Fruit fly (Drosophila melanogaster): ENCODE measurements around the gene CG11034.

CG11034 gene

DNA sequence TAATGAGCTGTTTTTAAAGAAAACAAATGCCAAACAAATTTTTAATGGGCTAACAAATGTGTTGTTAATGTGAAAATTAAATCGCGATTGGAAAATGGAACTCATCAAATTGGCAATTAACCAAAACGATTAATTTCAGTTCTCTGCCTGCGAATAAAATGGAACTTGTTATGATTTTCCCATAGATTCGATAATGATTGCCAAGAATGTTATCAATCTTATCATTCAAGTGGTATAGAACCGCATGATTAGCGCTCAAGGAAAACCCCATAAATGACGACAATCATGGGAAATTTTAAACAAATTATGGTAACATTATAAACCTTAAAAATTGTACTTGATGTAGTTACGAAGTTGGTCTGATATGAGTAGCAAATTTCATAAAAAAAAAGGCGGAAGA is 6.6 kb upstream of the CG11034 start:
- TF ChIP-seq Eip75B (GFP tag; optimal IDR thresholded peaks at IDR 0.05) (no peak), CG15336 (GFP tag; IDR thresholded peaks at IDR 0.05) (no peak), CG6792 (GFP tag; optimal IDR thresholded peaks at IDR 0.05) (no peak), Smox (GFP tag; optimal IDR thresholded peaks at IDR 0.05) (no peak), Ets21C (GFP tag; optimal IDR thresholded peaks at IDR 0.05) (no peak), CG32006 (GFP tag; optimal IDR thresholded peaks at IDR 0.05) (no peak), CG8119 (GFP tag; IDR thresholded peaks at IDR 0.05) (no peak), CG8319 (GFP tag; optimal IDR thresholded peaks at IDR 0.05) (no peak), Sox14 (GFP tag; optimal IDR thresholded peaks at IDR 0.05) (no peak), Eip78C (GFP tag) (no peak), CG16779 (tag; optimal IDR thresholded peaks at IDR 0.05) (no peak), Hr38 (GFP tag; optimal IDR thresholded peaks at IDR 0.05) (no peak), Hr4 (GFP tag; optimal IDR thresholded peaks at IDR 0.05) (no peak), CG34406 (GFP tag; optimal IDR thresholded peaks at IDR 0.05) (no peak), vri (GFP tag; optimal IDR thresholded peaks at IDR 0.05) (no peak), CG9139 (GFP tag; optimal IDR thresholded peaks at IDR 0.05) (no peak), esn (GFP tag; optimal IDR thresholded peaks at IDR 0.05) (no peak), net (GFP tag; optimal IDR thresholded peaks at IDR 0.05) (no peak), Gug (GFP tag; IDR thresholded peaks at IDR 0.05) (no peak)

DNA sequence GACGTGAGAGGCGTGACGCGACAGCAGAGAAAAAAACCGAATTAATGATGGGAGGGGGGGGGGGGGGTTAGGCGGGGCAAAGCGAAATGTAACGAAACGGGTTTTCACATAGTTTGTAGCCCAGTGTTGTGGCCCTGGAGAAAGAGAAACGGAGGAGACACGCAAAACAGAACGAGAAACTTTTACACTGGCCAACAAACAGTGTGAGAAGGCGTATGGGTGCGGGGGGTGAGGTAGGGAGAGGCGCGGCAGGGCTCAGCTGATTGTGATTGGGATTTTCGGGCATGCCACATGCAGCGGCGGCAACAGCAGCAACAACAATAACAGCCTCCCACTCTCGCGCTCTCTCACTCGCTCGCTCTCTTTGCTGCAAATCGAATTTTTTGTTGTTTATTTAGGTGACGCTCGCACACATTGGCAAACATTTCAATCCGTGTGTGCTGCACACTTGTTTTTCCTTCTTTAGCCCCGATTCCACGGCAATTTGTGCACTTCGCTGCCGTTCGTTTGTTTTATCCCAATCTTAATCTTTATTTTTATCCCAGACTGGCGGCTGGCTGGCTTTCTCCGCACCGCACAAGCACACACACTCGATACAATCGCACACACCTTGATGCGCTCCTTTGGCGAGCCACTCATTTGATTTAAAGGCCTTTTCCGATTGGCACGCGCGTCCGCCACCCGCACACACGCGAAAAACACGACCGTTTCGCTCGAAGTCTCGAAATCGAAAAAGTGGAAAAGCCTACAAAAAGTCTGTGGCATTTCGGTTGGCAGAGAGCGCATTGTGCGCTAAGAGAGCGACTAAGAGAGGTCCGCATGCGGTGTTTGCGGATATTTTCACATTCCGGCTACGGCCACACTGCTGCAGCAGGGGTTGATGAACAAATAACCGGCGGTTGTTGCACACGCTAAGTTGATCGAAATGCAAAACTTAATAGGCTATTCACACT is 5.5 kb upstream of the CG11034 start, which contains the start of gene CG9171:
TSS of gene CG9171 (minus strand) at position 819 of the 953 bp plus-strand sequence.
- TF ChIP-seq CG3919 (GFP tag; optimal IDR thresholded peaks at IDR 0.05) (peak; percentile 24), Hr39 (GFP tag; optimal IDR thresholded peaks at IDR 0.05) (no peak), Ets96B (tag; optimal IDR thresholded peaks at IDR 0.05) (peak; percentile 21), Eip93F (GFP tag; optimal IDR thresholded peaks at IDR 0.05) (no peak), salr (GFP tag; optimal IDR thresholded peaks at IDR 0.05) (peak in 1 of 2 experiments; percentile 29), CG6163 (GFP tag; IDR thresholded peaks at IDR 0.05) (peak; percentile 64; the same call in 2 of the 3 replicates), Hr4 (GFP tag; optimal IDR thresholded peaks at IDR 0.05) (no peak), Eip78C (GFP tag) (peak; percentile 80), Smox (GFP tag; optimal IDR thresholded peaks at IDR 0.05) (no peak), topi (GFP tag; optimal IDR thresholded peaks at IDR 0.05) (no peak), Eip75B (GFP tag; optimal IDR thresholded peaks at IDR 0.05) (no peak), CG32006 (GFP tag; optimal IDR thresholded peaks at IDR 0.05) (peak; percentile 45), Hr38 (GFP tag; optimal IDR thresholded peaks at IDR 0.05) (no peak), spab (GFP tag; optimal IDR thresholded peaks at IDR 0.05) (peak; percentile 40), CG6792 (GFP tag; optimal IDR thresholded peaks at IDR 0.05) (peak; percentile 6), CG10669 (GFP tag; optimal IDR thresholded peaks at IDR 0.05) (peak; percentile 2), fkh (GFP tag; optimal IDR thresholded peaks at IDR 0.05) (peak; percentile 70), CG8632 (GFP tag; optimal IDR thresholded peaks at IDR 0.05) (no peak), net (GFP tag; optimal IDR thresholded peaks at IDR 0.05) (peak; percentile 22), CG11902 (GFP tag; optimal IDR thresholded peaks at IDR 0.05) (no peak), eg (GFP tag; IDR thresholded peaks at IDR 0.05) (peak; percentile 51), CG15336 (GFP tag; IDR thresholded peaks at IDR 0.05) (no peak; the same call in none of the 2 replicates), CG11762 (GFP tag; optimal IDR thresholded peaks at IDR 0.05; ENCODE audit: insufficient read depth) (no peak), ss (GFP tag; optimal IDR thresholded peaks at IDR 0.05) (peak; percentile 50 to 59), Ets21C (GFP tag; optimal IDR thresholded peaks at IDR 0.05) (no peak), pdm3 (GFP tag; optimal IDR thresholded peaks at IDR 0.05) (peak; percentile 20), CG9139 (GFP tag; optimal IDR thresholded peaks at IDR 0.05) (no peak), Sox15 (GFP tag; optimal IDR thresholded peaks at IDR 0.05) (no peak), dsx (GFP tag; optimal IDR thresholded peaks at IDR 0.05; ENCODE audit: poor library complexity, severe bottlenecking) (peak; percentile 94), fd59A (GFP tag; optimal IDR thresholded peaks at IDR 0.05) (no peak), achi (GFP tag; optimal IDR thresholded peaks at IDR 0.05) (peak; percentile 24), CG6276 (GFP tag; optimal IDR thresholded peaks at IDR 0.05) (peak; percentile 76), esn (GFP tag; optimal IDR thresholded peaks at IDR 0.05) (no peak), CG7368 (GFP tag; optimal IDR thresholded peaks at IDR 0.05) (no peak), CG10631 (GFP tag; optimal IDR thresholded peaks at IDR 0.05) (no peak), CG3032 (tag; optimal IDR thresholded peaks at IDR 0.05) (no peak), CG8319 (GFP tag; optimal IDR thresholded peaks at IDR 0.05) (peak; percentile 32), CG6854 (GFP tag; optimal IDR thresholded peaks at IDR 0.05) (peak; percentile 50), Sox14 (GFP tag; optimal IDR thresholded peaks at IDR 0.05) (no peak), CG1621 (tag; optimal IDR thresholded peaks at IDR 0.05) (peak; percentile 45), CG11294 (GFP tag; IDR thresholded peaks at IDR 0.05) (no peak)

All from whole organism, prepupa.